Worm (Caenorhabditis elegans) whole organism, L4 larva: ENCODE results near the gene F22H10.11.

Experiments
- F49E8.2 ChIP-seq: sonication (generic microtip); optimal IDR thresholded peaks from 2 replicates; lab custom pipeline; 2016; ENCODE audit warnings: missing compliant biosample characterization, mild to moderate bottlenecking, missing genetic modification characterization, borderline replicate concordance
- ZK546.5 ChIP-seq, 2 experiments: sonication (generic microtip); optimal IDR thresholded peaks; 2 replicates each; lab custom pipeline; 2017; ENCODE audit warnings: missing biosample characterization in 2 of 2, missing genetic modification characterization in 2 of 2
- ama-1 ChIP-seq: fragments of 150-350 bp; optimal IDR thresholded peaks from 2 replicates; lab custom pipeline; 2014; ENCODE audit warnings: inconsistent platforms, mixed read lengths
- ceh-82 ChIP-seq: sonication (generic microtip); optimal IDR thresholded peaks from 2 replicates; lab custom pipeline; 2017; ENCODE audit warnings: missing biosample characterization, missing genetic modification characterization
- cey-2 ChIP-seq: sonication (generic microtip); optimal IDR thresholded peaks from 3 replicates; lab custom pipeline; 2017; ENCODE audit warnings: missing genetic modification characterization, mild to moderate bottlenecking, missing compliant biosample characterization, antibody characterized with exemption, borderline replicate concordance; ENCODE audit not compliant: insufficient read depth
- dve-1 ChIP-seq: sonication (generic microtip); optimal IDR thresholded peaks from 2 replicates; lab custom pipeline; 2017; ENCODE audit warnings: antibody characterized with exemption, mild to moderate bottlenecking, missing genetic modification characterization, missing compliant biosample characterization; ENCODE audit not compliant: insufficient read depth
- jun-1 ChIP-seq: fragments of 150-350 bp; optimal IDR thresholded peaks from 2 replicates; lab custom pipeline; 2014; ENCODE audit warnings: missing biosample characterization, missing genetic modification reagents, missing genetic modification characterization
- lin-38 ChIP-seq: fragments of 200-800 bp; sonication (Bioruptor generic); IDR thresholded peaks from 2 replicates; pipeline ENCODE4 v1.3.6; 2022; ENCODE audit warnings: missing genetic modification reagents, missing genetic modification characterization, missing compliant biosample characterization
- nhr-10 ChIP-seq: fragments of 150-350 bp; optimal IDR thresholded peaks from 2 replicates; lab custom pipeline; 2014; ENCODE audit warnings: missing biosample characterization, missing genetic modification characterization
- nhr-11 ChIP-seq: fragments of 150-350 bp; optimal IDR thresholded peaks from 2 replicates; lab custom pipeline; 2014; ENCODE audit warnings: missing biosample characterization, missing genetic modification characterization
- unc-62 ChIP-seq, 3 experiments: fragments of 150-350 bp in 1 of 3; sonication (generic microtip); optimal IDR thresholded peaks in 2 of 3; peaks in 1 of 3; 1 replicate in 1 of 3; 2 replicates in 2 of 3; lab custom pipeline; 2014 to 2017; ENCODE audit warnings: missing biosample characterization in 3 of 3, missing genetic modification characterization in 3 of 3, missing genetic modification reagents in 3 of 3, missing genotype in 1 of 3

DNA sequence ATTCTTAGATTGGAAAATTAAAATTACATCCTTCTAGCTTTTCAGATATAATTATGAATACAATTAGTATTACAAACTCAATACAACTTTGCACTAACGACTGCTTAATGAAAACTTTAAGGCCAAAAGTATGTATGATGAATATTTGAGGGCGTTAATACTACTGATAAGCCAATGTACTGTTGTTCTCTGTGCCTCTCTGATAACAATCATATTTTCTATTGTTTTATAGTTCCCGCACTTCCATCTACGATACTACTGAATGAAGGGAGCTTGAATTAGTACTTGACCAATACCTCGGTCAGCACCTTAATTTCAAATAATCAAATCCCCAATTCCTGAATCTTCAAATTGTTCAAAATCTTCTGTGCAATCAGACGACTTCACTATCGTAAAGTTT, 18.7 kb downstream of the F22H10.11 start:
- no peak for TF ChIP-seq ZK546.5 (tag; optimal IDR thresholded peaks at IDR 0.05; lab: Kevin White, UChicago)
- TF ChIP-seq jun-1 (tag; lab: Kevin White, UChicago) = no peak
- TF ChIP-seq ceh-82 = no peak
- no peak for TF ChIP-seq ama-1 (lab: Kevin White, UChicago)
- TF ChIP-seq cey-2 (tag; lab: Kevin White, UChicago) = no peak
- TF ChIP-seq nhr-11 (tag; lab: Kevin White, UChicago) = no peak
- no peak for TF ChIP-seq lin-38 (GFP tag; lab: Robert Waterston, UW)
- TF ChIP-seq nhr-10 (tag; lab: Kevin White, UChicago) = no peak
- TF ChIP-seq F49E8.2 (tag; lab: Kevin White, UChicago) = no peak
- TF ChIP-seq dve-1 (tag; lab: Kevin White, UChicago) = peak; percentile 13
- no peak for TF ChIP-seq unc-62 (GFP tag; optimal IDR thresholded peaks at IDR 0.05 in 1 of 2; lab: Kevin White, UChicago)
- no peak for TF ChIP-seq unc-62 (tag; optimal IDR thresholded peaks at IDR 0.05; lab: Kevin White, UChicago)
